Worm (Caenorhabditis elegans) whole organism, L4 larva: ENCODE data around the gene poml-1.

Experiments
- F26F4.8 ChIP-seq: fragments of 200-800 bp; sonication (Bioruptor generic); conservative IDR thresholded peaks from 2 replicates; pipeline ENCODE4 v1.3.6; 2022; ENCODE audit warnings: missing genetic modification characterization, missing compliant biosample characterization
- Y105C5A.15 ChIP-seq: fragments of 200-800 bp; sonication (Bioruptor generic); IDR thresholded peaks from 2 replicates; pipeline ENCODE4 v1.3.6; 2022; ENCODE audit warnings: missing genetic modification characterization, missing compliant biosample characterization
- arid-1 ChIP-seq: fragments of 200-800 bp; sonication (Bioruptor generic); conservative IDR thresholded peaks from 2 replicates; pipeline ENCODE4 v1.3.6; 2022; ENCODE audit warnings: missing genetic modification reagents, missing genetic modification characterization, missing compliant biosample characterization
- attf-4 ChIP-seq: sonication (generic microtip); optimal IDR thresholded peaks from 3 replicates; lab custom pipeline; 2017; ENCODE audit warnings: missing biosample characterization, missing genetic modification characterization
- ceh-20 ChIP-seq: fragments of 200-800 bp; sonication (Bioruptor generic); IDR thresholded peaks from 2 replicates; pipeline ENCODE4 v1.3.6; 2022; ENCODE audit warnings: missing genetic modification reagents, missing genetic modification characterization, missing compliant biosample characterization
- ceh-32 ChIP-seq: sonication (generic microtip); optimal IDR thresholded peaks from 2 replicates; lab custom pipeline; 2016; ENCODE audit warnings: mild to moderate bottlenecking, missing genetic modification characterization, missing compliant biosample characterization; ENCODE audit not compliant: poor library complexity
- ctbp-1 ChIP-seq: fragments of 200-800 bp; sonication (Bioruptor generic); IDR thresholded peaks from 2 replicates; pipeline ENCODE4 v1.3.6; 2022; ENCODE audit warnings: missing genetic modification reagents, missing genetic modification characterization, missing compliant biosample characterization
- daf-12 ChIP-seq: fragments of 150-350 bp; optimal IDR thresholded peaks from 2 replicates; lab custom pipeline; 2014; ENCODE audit warnings: missing biosample characterization, missing genetic modification reagents, missing genetic modification characterization
- daf-8 ChIP-seq: fragments of 200-800 bp; sonication (Bioruptor generic); IDR thresholded peaks from 2 replicates; pipeline ENCODE4 v1.3.6; 2022; ENCODE audit warnings: missing genetic modification characterization, missing compliant biosample characterization
- dmd-6 ChIP-seq: fragments of 200-800 bp; sonication (Bioruptor generic); IDR thresholded peaks from 2 replicates; pipeline ENCODE4 v1.3.6; 2022; ENCODE audit warnings: missing genetic modification reagents, missing genetic modification characterization, missing compliant biosample characterization
- duxl-1 ChIP-seq: sonication (generic microtip); optimal IDR thresholded peaks from 2 replicates; lab custom pipeline; 2016; ENCODE audit warnings: mild to moderate bottlenecking, missing genetic modification characterization, moderate library complexity, missing compliant biosample characterization; ENCODE audit not compliant: poor library complexity
- dve-1 ChIP-seq: sonication (generic microtip); optimal IDR thresholded peaks from 2 replicates; lab custom pipeline; 2017; ENCODE audit warnings: antibody characterized with exemption, mild to moderate bottlenecking, missing genetic modification characterization, missing compliant biosample characterization; ENCODE audit not compliant: insufficient read depth
- fkh-10 ChIP-seq: fragments of 150-350 bp; optimal IDR thresholded peaks from 2 replicates; lab custom pipeline; 2014; ENCODE audit warnings: missing biosample characterization, missing genetic modification reagents, missing genetic modification characterization
- hif-1 ChIP-seq, 2 experiments: sonication (generic microtip); optimal IDR thresholded peaks; 2 replicates each; lab custom pipeline; 2016 to 2017; ENCODE audit warnings: missing compliant biosample characterization in 2 of 2, missing genetic modification characterization in 2 of 2, missing genetic modification reagents in 2 of 2, missing genotype in 2 of 2, mild to moderate bottlenecking in 1 of 2
- hlh-11 ChIP-seq: fragments of 200-800 bp; sonication (Bioruptor generic); optimal IDR thresholded peaks from 2 replicates; lab custom pipeline; 2018; ENCODE audit warnings: mild to moderate bottlenecking, missing genetic modification characterization, missing compliant biosample characterization
- hlh-30 ChIP-seq: sonication (generic microtip); optimal IDR thresholded peaks from 2 replicates; lab custom pipeline; 2017; ENCODE audit warnings: antibody characterized with exemption, mild to moderate bottlenecking, missing genetic modification characterization, missing compliant biosample characterization; ENCODE audit not compliant: insufficient read depth
- hmg-1.1 ChIP-seq: fragments of 200-800 bp; sonication (Bioruptor generic); IDR thresholded peaks from 2 replicates; pipeline ENCODE4 v1.3.6; 2022; ENCODE audit warnings: missing genetic modification reagents, missing genetic modification characterization, missing compliant biosample characterization
- lin-1 ChIP-seq: fragments of 200-800 bp; sonication (Bioruptor generic); IDR thresholded peaks from 2 replicates; pipeline ENCODE4 v1.3.6; 2022; ENCODE audit warnings: missing genetic modification reagents, missing genetic modification characterization, missing compliant biosample characterization
- lin-38 ChIP-seq: fragments of 200-800 bp; sonication (Bioruptor generic); IDR thresholded peaks from 2 replicates; pipeline ENCODE4 v1.3.6; 2022; ENCODE audit warnings: missing genetic modification reagents, missing genetic modification characterization, missing compliant biosample characterization
- lsy-2 ChIP-seq, 2 experiments: fragments of 150-350 bp in 1 of 2; sonication (generic microtip) in 1 of 2; optimal IDR thresholded peaks; 2 replicates each; lab custom pipeline; 2014 to 2017; ENCODE audit warnings: missing biosample characterization in 2 of 2, missing genetic modification characterization in 2 of 2
- madf-5 ChIP-seq, 2 experiments: fragments of 200-800 bp; sonication (Bioruptor generic); IDR thresholded peaks; 2 replicates each; pipeline ENCODE4 v1.3.6; 2022; ENCODE audit warnings: missing compliant biosample characterization in 2 of 2, missing genetic modification characterization in 2 of 2
- madf-9 ChIP-seq: fragments of 200-800 bp; sonication (Bioruptor generic); conservative IDR thresholded peaks from 2 replicates; pipeline ENCODE4 v1.3.6; 2022; ENCODE audit warnings: missing genetic modification reagents, missing genetic modification characterization, missing compliant biosample characterization
- mdt-29 ChIP-seq: fragments of 200-800 bp; sonication (Bioruptor generic); IDR thresholded peaks from 2 replicates; pipeline ENCODE4 v1.3.6; 2022; ENCODE audit warnings: missing genetic modification reagents, missing genetic modification characterization, missing compliant biosample characterization
- mep-1 ChIP-seq: fragments of 150-350 bp; sonication (generic microtip); optimal IDR thresholded peaks from 3 replicates; lab custom pipeline; 2014; ENCODE audit warnings: missing biosample characterization, missing genetic modification characterization
- mes-2 ChIP-seq: sonication (generic microtip); optimal IDR thresholded peaks from 2 replicates; lab custom pipeline; 2016; ENCODE audit warnings: missing genotype, mild to moderate bottlenecking, missing genetic modification characterization, missing compliant biosample characterization; ENCODE audit not compliant: poor library complexity, severe bottlenecking
- mxl-2 ChIP-seq: fragments of 200-800 bp; sonication (Bioruptor generic); conservative IDR thresholded peaks from 2 replicates; pipeline ENCODE4 v1.3.6; 2022; ENCODE audit warnings: missing genetic modification reagents, missing genetic modification characterization, missing compliant biosample characterization
- mxl-3 ChIP-seq: fragments of 200-800 bp; sonication (Bioruptor generic); optimal IDR thresholded peaks from 2 replicates; lab custom pipeline; 2018; ENCODE audit warnings: mild to moderate bottlenecking, missing genetic modification characterization, missing compliant biosample characterization
- nhr-10 ChIP-seq: fragments of 150-350 bp; optimal IDR thresholded peaks from 2 replicates; lab custom pipeline; 2014; ENCODE audit warnings: missing biosample characterization, missing genetic modification characterization
- nhr-11 ChIP-seq: fragments of 150-350 bp; optimal IDR thresholded peaks from 2 replicates; lab custom pipeline; 2014; ENCODE audit warnings: missing biosample characterization, missing genetic modification characterization
- nhr-111 ChIP-seq: fragments of 200-800 bp; sonication (Bioruptor generic); optimal IDR thresholded peaks from 2 replicates; lab custom pipeline; 2018; ENCODE audit warnings: mild to moderate bottlenecking, missing genetic modification characterization, missing compliant biosample characterization
- nhr-41 ChIP-seq: fragments of 200-800 bp; sonication (Bioruptor generic); IDR thresholded peaks from 2 replicates; pipeline ENCODE4 v1.3.6; 2022; ENCODE audit warnings: missing genetic modification reagents, missing genetic modification characterization, missing compliant biosample characterization
- nhr-48 ChIP-seq: sonication (generic microtip); optimal IDR thresholded peaks from 2 replicates; lab custom pipeline; 2016; ENCODE audit warnings: mild to moderate bottlenecking, missing genetic modification characterization, missing compliant biosample characterization
- nhr-6 ChIP-seq: fragments of 150-350 bp; optimal IDR thresholded peaks from 2 replicates; lab custom pipeline; 2014; ENCODE audit warnings: missing biosample characterization, missing genetic modification characterization
- pha-4 ChIP-seq, 2 experiments: fragments of 150-350 bp in 1 of 2; fragments of 200-800 bp in 1 of 2; sonication (Bioruptor generic) in 1 of 2; IDR thresholded peaks in 1 of 2; optimal IDR thresholded peaks in 1 of 2; 2 replicates each; pipeline versions ENCODE4 v1.3.6 to Lab custom; 2014 to 2022; ENCODE audit warnings: missing genetic modification characterization in 2 of 2, missing genetic modification reagents in 2 of 2, missing biosample characterization in 1 of 2, missing compliant biosample characterization in 1 of 2
- php-3 ChIP-seq: fragments of 200-800 bp; sonication (Bioruptor generic); IDR thresholded peaks from 2 replicates; pipeline ENCODE4 v1.3.6; 2022; ENCODE audit warnings: missing genetic modification reagents, missing genetic modification characterization, missing compliant biosample characterization
- pqm-1 ChIP-seq: sonication (generic microtip); optimal IDR thresholded peaks from 2 replicates; lab custom pipeline; 2017; ENCODE audit warnings: missing biosample characterization, missing genetic modification characterization
- rbr-2 ChIP-seq: sonication (generic microtip); optimal IDR thresholded peaks from 2 replicates; lab custom pipeline; 2016; ENCODE audit warnings: missing genotype, missing genetic modification characterization, missing compliant biosample characterization
- tag-97 ChIP-seq: fragments of 200-800 bp; sonication (Bioruptor generic); IDR thresholded peaks from 2 replicates; pipeline ENCODE4 v1.3.6; 2022; ENCODE audit warnings: missing genetic modification characterization, missing compliant biosample characterization
- tra-1 ChIP-seq: fragments of 200-800 bp; sonication (Bioruptor generic); IDR thresholded peaks from 2 replicates; pipeline ENCODE4 v1.3.6; 2022; ENCODE audit warnings: missing genetic modification reagents, missing genetic modification characterization, missing compliant biosample characterization
- unc-62 ChIP-seq, 3 experiments: fragments of 150-350 bp in 1 of 3; sonication (generic microtip); optimal IDR thresholded peaks in 2 of 3; peaks in 1 of 3; 1 replicate in 1 of 3; 2 replicates in 2 of 3; lab custom pipeline; 2014 to 2017; ENCODE audit warnings: missing biosample characterization in 3 of 3, missing genetic modification characterization in 3 of 3, missing genetic modification reagents in 3 of 3, missing genotype in 1 of 3
- zag-1 ChIP-seq: fragments of 150-350 bp; optimal IDR thresholded peaks from 2 replicates; lab custom pipeline; 2014; ENCODE audit warnings: missing biosample characterization, missing genetic modification characterization
- zfp-2 ChIP-seq: sonication (generic microtip); optimal IDR thresholded peaks from 2 replicates; lab custom pipeline; 2016; ENCODE audit warnings: mild to moderate bottlenecking, missing genetic modification characterization, missing compliant biosample characterization
- zfp-3 ChIP-seq: fragments of 200-800 bp; sonication (Bioruptor generic); conservative IDR thresholded peaks from 2 replicates; pipeline ENCODE4 v1.3.6; 2022; ENCODE audit warnings: missing genetic modification reagents, missing genetic modification characterization, missing compliant biosample characterization
- zip-2 ChIP-seq: fragments of 150-350 bp; optimal IDR thresholded peaks from 2 replicates; lab custom pipeline; 2014; ENCODE audit warnings: missing biosample characterization, missing genetic modification characterization

The poml-1 gene

DNA sequence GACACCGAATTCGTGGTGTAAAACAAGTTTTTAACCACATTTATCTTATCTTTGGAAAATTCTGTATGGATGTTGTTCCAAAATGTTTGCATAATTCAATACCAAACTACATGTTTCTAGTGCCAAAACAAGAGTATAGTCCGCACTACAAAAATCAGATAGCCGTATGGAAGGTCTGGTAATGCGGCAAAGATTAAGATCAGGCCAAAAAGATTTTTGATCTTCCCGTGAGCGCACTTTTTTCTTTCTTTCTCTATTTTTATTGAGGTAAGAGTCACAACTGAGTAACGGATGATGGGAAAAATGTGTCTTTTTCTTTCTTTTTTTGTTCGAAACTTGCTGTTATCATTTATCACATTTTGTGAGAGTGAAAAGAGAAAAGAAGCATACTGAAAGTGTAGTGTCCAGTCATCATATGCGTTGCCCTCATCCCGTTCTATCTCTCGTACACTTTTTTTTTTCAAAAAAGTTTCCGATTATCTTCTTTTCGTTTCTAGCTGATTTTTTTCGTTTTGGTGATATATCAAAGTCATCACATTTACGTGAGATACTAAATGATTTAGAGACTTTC lies 21.9 kb upstream of the poml-1 start (continued):
- peak; percentile 26 for TF ChIP-seq mep-1 (tag; lab: Kevin White, UChicago)
- peak; percentile 70 for TF ChIP-seq nhr-48 (tag; lab: Kevin White, UChicago)
- TF ChIP-seq dmd-6 (GFP tag; lab: Robert Waterston, UW): peak; percentile 84
- TF ChIP-seq arid-1 (GFP tag; lab: Robert Waterston, UW): no peak
- TF ChIP-seq php-3 (GFP tag; lab: Robert Waterston, UW): no peak
- no peak for TF ChIP-seq mes-2 (tag; lab: Kevin White, UChicago)
- TF ChIP-seq hmg-1.1 (GFP tag; lab: Robert Waterston, UW): no peak
- no peak for TF ChIP-seq Y105C5A.15 (GFP tag; lab: Robert Waterston, UW)
- TF ChIP-seq zfp-3: no peak
- peak; percentile 75 for TF ChIP-seq tra-1 (GFP tag; lab: Robert Waterston, UW)
- no peak for TF ChIP-seq zfp-2
- TF ChIP-seq ceh-20 (GFP tag; lab: Robert Waterston, UW): peak; percentile 47; the same call in 1 of the 2 replicates
- no peak for TF ChIP-seq zag-1
- TF ChIP-seq nhr-10 (tag; lab: Kevin White, UChicago): no peak
- peak; percentile 34 for TF ChIP-seq nhr-6
- no peak for TF ChIP-seq F26F4.8 (GFP tag; lab: Robert Waterston, UW)
- peak in 1 of 2 experiments; percentile 47 for TF ChIP-seq hif-1 (tag; optimal IDR thresholded peaks at IDR 0.05; lab: Kevin White, UChicago)
- peak; percentile 67 for TF ChIP-seq nhr-11 (tag; lab: Kevin White, UChicago)
- peak; percentile 38 for TF ChIP-seq pqm-1
- peak; percentile 63 for TF ChIP-seq hlh-30 (tag; lab: Kevin White, UChicago)
- TF ChIP-seq dve-1 (tag; lab: Kevin White, UChicago): peak; percentile 8

DNA sequence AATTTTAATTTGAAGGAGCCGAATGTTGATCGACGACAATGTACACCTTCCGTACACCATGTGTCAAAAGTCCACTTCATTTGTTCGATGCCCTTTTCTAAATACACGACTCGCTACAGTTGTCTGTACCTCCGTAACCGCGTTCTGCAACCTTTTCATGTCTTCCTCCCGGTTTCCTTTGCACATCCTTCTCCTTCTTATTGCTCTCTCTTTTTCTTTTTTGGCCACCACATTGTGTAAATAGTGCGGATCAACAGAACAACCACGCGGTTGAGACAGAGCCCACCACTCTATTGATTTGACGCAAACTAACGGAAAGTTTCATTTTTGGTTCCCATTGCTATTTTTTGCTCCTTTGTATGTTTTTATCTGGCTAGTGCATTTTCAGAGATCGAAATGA lies 20.6 kb upstream of the poml-1 start:
- TF ChIP-seq daf-8 (GFP tag; lab: Robert Waterston, UW) (no peak), madf-5 (GFP tag; IDR thresholded peaks at IDR 0.05; lab: Robert Waterston, UW) (no peak), madf-9 (no peak), Y105C5A.15 (GFP tag; lab: Robert Waterston, UW) (no peak), tag-97 (GFP tag; lab: Robert Waterston, UW) (no peak), duxl-1 (tag; lab: Kevin White, UChicago) (no peak), lin-38 (GFP tag; lab: Robert Waterston, UW) (no peak)

- TF ChIP-seq mxl-3 (GFP tag; lab: Kevin White, UChicago): peak; percentile 23
- TF ChIP-seq ceh-20 (GFP tag; lab: Robert Waterston, UW): no peak
- no peak for TF ChIP-seq ceh-32 (tag; lab: Kevin White, UChicago)
- TF ChIP-seq hlh-11: peak; percentile 66
- TF ChIP-seq rbr-2: peak; percentile 43
- peak; percentile 43; the same call in 1 of the 2 replicates for TF ChIP-seq tra-1 (GFP tag; lab: Robert Waterston, UW)
- TF ChIP-seq duxl-1 (tag; lab: Kevin White, UChicago): no peak
- peak; percentile 41 for TF ChIP-seq dmd-6 (GFP tag; lab: Robert Waterston, UW)
- no peak for TF ChIP-seq zip-2 (tag; lab: Kevin White, UChicago)
- TF ChIP-seq fkh-10 (GFP tag; lab: Kevin White, UChicago): peak; percentile 61
- peak; percentile 59 for TF ChIP-seq mep-1 (tag; lab: Kevin White, UChicago)
- peak in 1 of 2 experiments; percentile 13 for TF ChIP-seq lsy-2 (tag; optimal IDR thresholded peaks at IDR 0.05; lab: Kevin White, UChicago)
- TF ChIP-seq pha-4 (GFP tag; IDR thresholded peaks at IDR 0.05; lab: Robert Waterston, UW): no peak
- TF ChIP-seq pha-4 (tag; optimal IDR thresholded peaks at IDR 0.05; lab: Kevin White, UChicago): no peak
- TF ChIP-seq unc-62 (GFP tag; optimal IDR thresholded peaks at IDR 0.05 in 1 of 2; lab: Kevin White, UChicago): peak in 1 of 2 experiments; percentile 98
- TF ChIP-seq unc-62 (tag; optimal IDR thresholded peaks at IDR 0.05; lab: Kevin White, UChicago): no peak
- no peak for TF ChIP-seq mxl-2
- no peak for TF ChIP-seq attf-4
- 0 out of 2 replicates have a peak, but pooled peaks have one; percentile 13 for TF ChIP-seq lin-1 (GFP tag; lab: Robert Waterston, UW)
- no peak for TF ChIP-seq daf-12 (tag; lab: Kevin White, UChicago)
- TF ChIP-seq nhr-111 (GFP tag; lab: Kevin White, UChicago): no peak
- TF ChIP-seq nhr-41 (GFP tag; lab: Robert Waterston, UW): no peak
- peak; percentile 90 for TF ChIP-seq ctbp-1 (GFP tag; lab: Robert Waterston, UW)
- no peak for TF ChIP-seq mdt-29
Observed at ce11 chrX:13739125-13739820, 16.6 kb upstream of the poml-1 start.
